Fruit fly (Drosophila melanogaster): ENCODE results near the gene CG6171.
A peak's percentile ranks its signal among the peaks of the same experiment; 100 is the strongest.

Gene CG6171

dm6 chr3R:15342926-15343685 lies 20.6 kb downstream of the CG6171 start, which contains the start of gene Nagk (continued):
- peak; percentile 59 for TF ChIP-seq CG10979 (tag; optimal IDR thresholded peaks at IDR 0.05)
- TF ChIP-seq CG11504 (tag; optimal IDR thresholded peaks at IDR 0.05) = peak; percentile 76
- peak; percentile 36; the same call in 1 of the 2 replicates for TF ChIP-seq CG13287 (GFP tag; IDR thresholded peaks at IDR 0.05; ENCODE audit: partially characterized antibody)
- peak; percentile 59 for TF ChIP-seq CG2712 (tag; optimal IDR thresholded peaks at IDR 0.05)
- TF ChIP-seq ara (GFP tag; IDR thresholded peaks at IDR 0.05) = no peak
- TF ChIP-seq vvl (GFP tag; IDR thresholded peaks at IDR 0.05) = peak; percentile 13; the same call in 1 of the 2 replicates
- TF ChIP-seq Ptx1 (GFP tag; IDR thresholded peaks at IDR 0.05) = 0 out of 2 replicates have a peak, but pooled peaks have one; percentile 39
- TF ChIP-seq Myb (GFP tag; optimal IDR thresholded peaks at IDR 0.05) = peak; percentile 33
- peak; percentile 34 for TF ChIP-seq dmrt11E (tag; optimal IDR thresholded peaks at IDR 0.05)
- TF ChIP-seq chm (GFP tag; IDR thresholded peaks at IDR 0.05) = peak; percentile 19; the same call in 1 of the 2 replicates
- peak; percentile 69 for TF ChIP-seq CG7839 (tag; optimal IDR thresholded peaks at IDR 0.05)
- TF ChIP-seq ewg (GFP tag; optimal IDR thresholded peaks at IDR 0.05) = peak; percentile 29
- TF ChIP-seq CG3281 (GFP tag; optimal IDR thresholded peaks at IDR 0.05) = peak; percentile 62
- no peak for TF ChIP-seq CG13123 (GFP tag; optimal IDR thresholded peaks at IDR 0.05)
- TF ChIP-seq Bteb2 (GFP tag; optimal IDR thresholded peaks at IDR 0.05) = peak; percentile 50
- peak; percentile 38 for TF ChIP-seq CG10654 (GFP tag; optimal IDR thresholded peaks at IDR 0.05)
- TF ChIP-seq CG17361 (GFP tag; IDR thresholded peaks at IDR 0.05) = peak; percentile 88
- TF ChIP-seq Ada2b (GFP tag; IDR thresholded peaks at IDR 0.05) = 0 out of 2 replicates have a peak, but pooled peaks have one; percentile 9
- TF ChIP-seq lilli (GFP tag; optimal IDR thresholded peaks at IDR 0.05) = peak; percentile 79
- no peak for TF ChIP-seq Asciz (GFP tag; optimal IDR thresholded peaks at IDR 0.05)
- no peak for TF ChIP-seq CG31365 (tag; optimal IDR thresholded peaks at IDR 0.05)
- peak; percentile 30; the same call in 2 of the 3 replicates for TF ChIP-seq zfh1 (GFP tag; IDR thresholded peaks at IDR 0.05)
- 0 out of 2 replicates have a peak, but pooled peaks have one; percentile 40 for TF ChIP-seq CG5953 (GFP tag; IDR thresholded peaks at IDR 0.05)
- TF ChIP-seq CG8478 (optimal IDR thresholded peaks at IDR 0.05) = no peak
- TF ChIP-seq CG8290 (GFP tag; optimal IDR thresholded peaks at IDR 0.05) = no peak
- peak in 1 of 2 experiments; percentile 80 for TF ChIP-seq CG8290 (tag; optimal IDR thresholded peaks at IDR 0.05)
- TF ChIP-seq klu (GFP tag; IDR thresholded peaks at IDR 0.05) = no peak
- TF ChIP-seq lbe (GFP tag; optimal IDR thresholded peaks at IDR 0.05) = peak; percentile 55
- TF ChIP-seq YL-1 (GFP tag; optimal IDR thresholded peaks at IDR 0.05) = peak; percentile 16
- TF ChIP-seq CrebB (tag; optimal IDR thresholded peaks at IDR 0.05) = peak; percentile 40
- no peak for TF ChIP-seq CG14667 (GFP tag; IDR thresholded peaks at IDR 0.05)
- peak; percentile 80 for TF ChIP-seq Oli (tag; optimal IDR thresholded peaks at IDR 0.05)
- peak; percentile 81 for TF ChIP-seq Meics (GFP tag; optimal IDR thresholded peaks at IDR 0.05)
- peak; percentile 19 for TF ChIP-seq CG8089 (GFP tag; optimal IDR thresholded peaks at IDR 0.05)
- TF ChIP-seq crc (GFP tag; optimal IDR thresholded peaks at IDR 0.05) = peak; percentile 12
- TF ChIP-seq Rfx (GFP tag; IDR thresholded peaks at IDR 0.05) = peak; percentile 44
- peak; percentile 30 for TF ChIP-seq maf-S (GFP tag; optimal IDR thresholded peaks at IDR 0.05)
- 0 out of 2 replicates have a peak, but pooled peaks have one; percentile 5 for TF ChIP-seq CG11247 (GFP tag; IDR thresholded peaks at IDR 0.05)
- peak; percentile 37 for TF ChIP-seq CG1792 (GFP tag; optimal IDR thresholded peaks at IDR 0.05)
- TF ChIP-seq CG14710 (tag; optimal IDR thresholded peaks at IDR 0.05) = peak; percentile 60
- peak; percentile 46 for TF ChIP-seq slp2 (GFP tag; optimal IDR thresholded peaks at IDR 0.05)
- TF ChIP-seq unpg (GFP tag; optimal IDR thresholded peaks at IDR 0.05) = peak; percentile 11
- TF ChIP-seq fd96Cb (tag; optimal IDR thresholded peaks at IDR 0.05) = peak; percentile 41
- TF ChIP-seq CG18599 (GFP tag; optimal IDR thresholded peaks at IDR 0.05) = peak; percentile 65
- TF ChIP-seq CG17612 (GFP tag; IDR thresholded peaks at IDR 0.05) = no peak
- no peak for TF ChIP-seq psq (GFP tag; optimal IDR thresholded peaks at IDR 0.05)
- TF ChIP-seq nmo (GFP tag; optimal IDR thresholded peaks at IDR 0.05) = peak; percentile 82
- peak; percentile 77 for TF ChIP-seq CoRest (tag; optimal IDR thresholded peaks at IDR 0.05)
- peak; percentile 81 for TF ChIP-seq CG7556 (GFP tag; optimal IDR thresholded peaks at IDR 0.05)
- peak; percentile 44 for TF ChIP-seq bab2 (GFP tag; optimal IDR thresholded peaks at IDR 0.05)

Data from whole organism, embryonic.